Fruit fly (Drosophila melanogaster) whole organism, wandering third instar larva: ENCODE data around the gene SH3PX1.

ENCODE experiments used
- Hr83 ChIP-seq: fragments of 200-300 bp; sonication (Bioruptor generic); optimal IDR thresholded peaks from 2 replicates; lab custom pipeline; 2016; ENCODE audit warnings: missing biosample characterization, mild to moderate bottlenecking, missing genetic modification characterization, moderate library complexity; ENCODE audit not compliant: poor library complexity, severe bottlenecking
- Myc ChIP-seq: fragments of >200 bp; optimal IDR thresholded peaks from 2 replicates; lab custom pipeline; 2017
- h ChIP-seq: fragments of 200-800 bp; sonication (Bioruptor generic); optimal IDR thresholded peaks from 3 replicates; lab custom pipeline; 2016; ENCODE audit warnings: missing biosample characterization, mild to moderate bottlenecking, missing genetic modification characterization

dm6 chr3L:9678994-9679393, 34.6 kb downstream of the SH3PX1 start, which contains the start of the genes fry and CG16717:
- no peak for TF ChIP-seq Myc (lab: Kevin White, UChicago)
- no peak for TF ChIP-seq Hr83 (GFP tag; lab: Kevin White, UChicago)
- TF ChIP-seq h, result no peak
